Fruit fly (Drosophila melanogaster) whole organism, adult: ENCODE measurements around the gene CG10907.

Source experiments
- CG11617 ChIP-seq: fragments of 200-800 bp; sonication (Bioruptor generic); optimal IDR thresholded peaks from 2 replicates; lab custom pipeline; 2017; ENCODE audit warnings: mild to moderate bottlenecking, missing biosample characterization, missing genetic modification reagents, missing genetic modification characterization
- Hr96 ChIP-seq: fragments of 200-800 bp; sonication (Bioruptor generic); optimal IDR thresholded peaks from 2 replicates; lab custom pipeline; 2016; ENCODE audit warnings: missing biosample characterization, missing genetic modification characterization
- cic ChIP-seq: fragments of 200-800 bp; sonication (Bioruptor generic); optimal IDR thresholded peaks from 2 replicates; lab custom pipeline; 2017; ENCODE audit warnings: missing biosample characterization, mild to moderate bottlenecking, missing genetic modification characterization, moderate library complexity
- kay ChIP-seq: fragments of 200-800 bp; sonication (Bioruptor generic); peaks from one replicate; lab custom pipeline; 2016; ENCODE audit warnings: missing biosample characterization, missing genetic modification characterization, borderline replicate concordance
- pad ChIP-seq: fragments of 200-800 bp; sonication (Bioruptor generic); optimal IDR thresholded peaks from 3 replicates; lab custom pipeline; 2017; ENCODE audit warnings: missing biosample characterization, missing genetic modification characterization, mild to moderate bottlenecking, moderate library complexity, missing genetic modification reagents

dm6 chr3L:11795440-11795983 is 2.2 kb downstream of the CG10907 start, which contains the start of gene Klp68D:
- no peak for TF ChIP-seq Hr96 (GFP tag; lab: Kevin White, UChicago)
- TF ChIP-seq pad (GFP tag; lab: Kevin White, UChicago), result no peak
- TF ChIP-seq CG11617, result no peak
- peak; percentile 48 for TF ChIP-seq kay (GFP tag; lab: Kevin White, UChicago)
- TF ChIP-seq cic (GFP tag; lab: Kevin White, UChicago), result no peak
